Fruit fly (Drosophila melanogaster): ENCODE results near the gene CG43390.

The CG43390 gene

DNA sequence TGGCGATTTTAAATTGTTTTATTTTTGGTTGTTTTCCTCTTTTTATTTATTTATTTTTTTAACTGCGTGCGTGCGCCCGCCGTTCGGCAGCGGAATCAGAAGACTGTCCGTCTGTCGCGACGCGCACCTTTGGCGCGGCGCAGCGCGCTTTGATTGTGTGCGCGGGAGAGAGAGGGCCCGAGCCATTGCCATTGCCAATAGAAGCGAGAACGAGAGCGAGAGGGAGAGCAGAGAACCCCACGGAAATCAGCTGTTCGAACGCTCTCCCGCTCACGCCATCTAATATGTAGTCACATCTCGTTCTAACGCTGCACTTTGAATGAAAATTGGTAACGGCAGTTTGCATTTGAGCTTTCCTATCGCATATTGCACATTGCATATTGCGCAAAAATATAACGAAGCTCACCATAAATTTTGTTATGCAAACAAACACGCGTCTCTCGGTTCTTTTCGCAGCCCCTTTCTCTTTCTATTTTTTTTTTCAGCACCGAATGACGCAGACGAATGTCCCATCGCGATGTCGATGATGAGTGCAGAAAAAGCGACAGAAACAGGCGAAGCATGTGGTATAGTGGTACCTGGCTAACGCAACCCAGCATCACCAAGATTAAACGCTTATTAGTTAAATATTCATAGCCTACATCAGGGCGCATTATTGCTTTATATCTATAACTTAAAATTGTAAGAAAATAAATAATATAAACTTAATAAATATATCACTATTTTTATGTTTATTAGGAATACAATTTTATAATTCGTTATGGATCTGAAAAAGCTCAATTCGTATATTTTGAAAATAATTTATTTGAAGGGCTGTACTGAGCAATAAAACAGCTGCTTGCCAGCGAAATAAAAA is 45.1 kb downstream of the CG43390 start (continued):
- TF ChIP-seq CG8359 (GFP tag; optimal IDR thresholded peaks at IDR 0.05; ENCODE audit: borderline replicate concordance) = no peak
- no peak for TF ChIP-seq Fer1 (GFP tag; optimal IDR thresholded peaks at IDR 0.05)
- peak; percentile 55 for TF ChIP-seq Sox102F (GFP tag; optimal IDR thresholded peaks at IDR 0.05)
- TF ChIP-seq CG5953 (GFP tag; IDR thresholded peaks at IDR 0.05) = no peak
- TF ChIP-seq CG2889 (GFP tag; IDR thresholded peaks at IDR 0.05) = no peak
- TF ChIP-seq Hr39 (optimal IDR thresholded peaks at IDR 0.05) = no peak

DNA sequence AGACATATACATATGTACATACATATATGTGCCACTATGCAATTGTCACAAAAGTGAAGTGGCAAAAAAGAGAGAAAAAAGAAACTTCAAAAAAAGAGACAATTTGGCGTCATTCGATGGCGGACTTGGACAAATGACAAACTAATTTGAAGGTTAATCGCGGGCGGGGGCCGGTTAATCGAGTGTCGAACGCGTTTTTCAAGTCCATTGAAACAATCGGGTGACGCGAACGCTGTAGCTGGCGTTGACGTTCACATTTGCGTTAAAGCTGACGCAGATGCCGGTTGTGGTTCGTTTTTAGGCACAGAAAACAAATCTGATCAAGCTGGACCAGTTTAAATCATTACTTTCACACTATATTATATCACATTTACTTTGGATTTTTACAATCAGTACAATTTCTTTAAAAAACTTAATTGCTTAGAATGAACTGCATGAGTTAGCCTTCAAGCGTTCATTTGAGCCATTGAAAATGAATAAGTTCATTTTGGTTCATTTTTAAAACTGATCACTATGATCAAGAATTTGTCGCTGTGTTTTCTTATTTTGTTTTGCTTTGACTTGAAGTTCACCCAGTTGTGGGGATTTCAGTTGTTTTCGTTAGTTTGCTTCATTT is 45.9 kb downstream of the CG43390 start:
- no peak for TF ChIP-seq sna (GFP tag; IDR thresholded peaks at IDR 0.05; ENCODE audit: partially characterized antibody)
- no peak for TF ChIP-seq Scr (GFP tag; IDR thresholded peaks at IDR 0.05; ENCODE audit: partially characterized antibody)
- TF ChIP-seq dati (GFP tag; IDR thresholded peaks at IDR 0.05) = no peak
- TF ChIP-seq CG10565 (GFP tag; optimal IDR thresholded peaks at IDR 0.05) = no peak
- TF ChIP-seq NK7.1 (GFP tag; optimal IDR thresholded peaks at IDR 0.05) = no peak
- peak; percentile 20 for TF ChIP-seq CG16863 (GFP tag; optimal IDR thresholded peaks at IDR 0.05)
- no peak for TF ChIP-seq CG11085 (GFP tag; IDR thresholded peaks at IDR 0.05)
- TF ChIP-seq CG1792 (GFP tag; optimal IDR thresholded peaks at IDR 0.05) = no peak
- TF ChIP-seq row (GFP tag; IDR thresholded peaks at IDR 0.05) = peak; percentile 80
- 0 out of 2 replicates have a peak, but pooled peaks have one; percentile 31 for TF ChIP-seq bowl (GFP tag; IDR thresholded peaks at IDR 0.05)
- TF ChIP-seq CG8281 (tag; optimal IDR thresholded peaks at IDR 0.05) = peak; percentile 16
- no peak for TF ChIP-seq CG2202 (tag; optimal IDR thresholded peaks at IDR 0.05)
- no peak for TF ChIP-seq CG5245 (GFP tag; optimal IDR thresholded peaks at IDR 0.05)
- no peak for TF ChIP-seq CG8359 (GFP tag; optimal IDR thresholded peaks at IDR 0.05; ENCODE audit: borderline replicate concordance)
- TF ChIP-seq inv (GFP tag; IDR thresholded peaks at IDR 0.05; ENCODE audit: partially characterized antibody) = no peak
- TF ChIP-seq crc (GFP tag; optimal IDR thresholded peaks at IDR 0.05) = no peak
- peak; percentile 18 for TF ChIP-seq CG18619 (GFP tag; optimal IDR thresholded peaks at IDR 0.05)
- TF ChIP-seq ind (GFP tag; optimal IDR thresholded peaks at IDR 0.05) = peak; percentile 43
- no peak for TF ChIP-seq CG1529 (GFP tag; optimal IDR thresholded peaks at IDR 0.05)
- TF ChIP-seq CG8388 (GFP tag; optimal IDR thresholded peaks at IDR 0.05) = no peak
- peak; percentile 34 for TF ChIP-seq BtbVII (GFP tag; optimal IDR thresholded peaks at IDR 0.05)
- no peak for TF ChIP-seq nau (GFP tag; optimal IDR thresholded peaks at IDR 0.05)
- no peak for TF ChIP-seq HmgZ (tag; optimal IDR thresholded peaks at IDR 0.05)
- TF ChIP-seq tx (GFP tag; optimal IDR thresholded peaks at IDR 0.05) = no peak
- no peak for TF ChIP-seq CG16779 (GFP tag; IDR thresholded peaks at IDR 0.05)
- TF ChIP-seq HHEX (GFP tag; optimal IDR thresholded peaks at IDR 0.05) = peak; percentile 19
- TF ChIP-seq CG13296 (GFP tag; optimal IDR thresholded peaks at IDR 0.05) = peak; percentile 59
- TF ChIP-seq cg (GFP tag; optimal IDR thresholded peaks at IDR 0.05) = no peak
- TF ChIP-seq Dref (GFP tag; IDR thresholded peaks at IDR 0.05) = no peak
- TF ChIP-seq HmgD (GFP tag; optimal IDR thresholded peaks at IDR 0.05) = no peak
- peak; percentile 20 to 66 for TF ChIP-seq dpn (GFP tag; optimal IDR thresholded peaks at IDR 0.05)
- TF ChIP-seq CG3838 (GFP tag; optimal IDR thresholded peaks at IDR 0.05) = no peak
- 0 out of 3 replicates have a peak, but pooled peaks have one; percentile 37 for TF ChIP-seq CG34422 (GFP tag; IDR thresholded peaks at IDR 0.05)
- no peak for TF ChIP-seq Bdp1 (GFP tag; optimal IDR thresholded peaks at IDR 0.05)
- peak; percentile 10 for TF ChIP-seq gro (GFP tag; optimal IDR thresholded peaks at IDR 0.05)
- TF ChIP-seq pho (GFP tag; optimal IDR thresholded peaks at IDR 0.05) = peak; percentile 40
- TF ChIP-seq GATAe (GFP tag; conservative IDR thresholded peaks at IDR 0.05) = no peak
- TF ChIP-seq CG10462 (GFP tag; optimal IDR thresholded peaks at IDR 0.05) = no peak
- peak; percentile 72 for TF ChIP-seq CG10543 (GFP tag; optimal IDR thresholded peaks at IDR 0.05)
- no peak for TF ChIP-seq Mad (GFP tag; optimal IDR thresholded peaks at IDR 0.05)
- no peak for TF ChIP-seq amos (GFP tag; IDR thresholded peaks at IDR 0.05; ENCODE audit: partially characterized antibody)
- peak; percentile 7; the same call in 1 of the 2 replicates for TF ChIP-seq vvl (GFP tag; IDR thresholded peaks at IDR 0.05)
